Worm (Caenorhabditis elegans) whole organism, late embryonic: ENCODE results near the gene F09E10.5.
A peak's percentile ranks its signal among the peaks of the same experiment; 100 is the strongest.

Experiments
- ama-1 ChIP-seq: fragments of 150-350 bp; optimal IDR thresholded peaks from 2 replicates; lab custom pipeline; 2014
- dve-1 ChIP-seq: sonication (generic microtip); optimal IDR thresholded peaks from 2 replicates; lab custom pipeline; 2017; ENCODE audit warnings: antibody characterized with exemption, mild to moderate bottlenecking, missing genetic modification characterization, missing compliant biosample characterization
- hlh-30 ChIP-seq: sonication (generic microtip); optimal IDR thresholded peaks from 2 replicates; lab custom pipeline; 2017; ENCODE audit warnings: antibody characterized with exemption, missing genetic modification characterization, missing compliant biosample characterization; ENCODE audit not compliant: insufficient read depth
- pha-4 ChIP-seq: fragments of 150-350 bp; optimal IDR thresholded peaks from 2 replicates; lab custom pipeline; 2018; ENCODE audit warnings: missing biosample characterization, missing genetic modification reagents, missing genetic modification characterization
- sdc-2 ChIP-seq: sonication (generic microtip); optimal IDR thresholded peaks from 2 replicates; lab custom pipeline; 2016; ENCODE audit warnings: missing genotype, missing genetic modification characterization, missing compliant biosample characterization
- unc-42 ChIP-seq: sonication (generic microtip); optimal IDR thresholded peaks from 2 replicates; lab custom pipeline; 2016; ENCODE audit warnings: missing genotype, missing genetic modification characterization, missing compliant biosample characterization
- unc-86 ChIP-seq: sonication (generic microtip); optimal IDR thresholded peaks from 2 replicates; lab custom pipeline; 2016; ENCODE audit warnings: missing genetic modification characterization, missing compliant biosample characterization

DNA sequence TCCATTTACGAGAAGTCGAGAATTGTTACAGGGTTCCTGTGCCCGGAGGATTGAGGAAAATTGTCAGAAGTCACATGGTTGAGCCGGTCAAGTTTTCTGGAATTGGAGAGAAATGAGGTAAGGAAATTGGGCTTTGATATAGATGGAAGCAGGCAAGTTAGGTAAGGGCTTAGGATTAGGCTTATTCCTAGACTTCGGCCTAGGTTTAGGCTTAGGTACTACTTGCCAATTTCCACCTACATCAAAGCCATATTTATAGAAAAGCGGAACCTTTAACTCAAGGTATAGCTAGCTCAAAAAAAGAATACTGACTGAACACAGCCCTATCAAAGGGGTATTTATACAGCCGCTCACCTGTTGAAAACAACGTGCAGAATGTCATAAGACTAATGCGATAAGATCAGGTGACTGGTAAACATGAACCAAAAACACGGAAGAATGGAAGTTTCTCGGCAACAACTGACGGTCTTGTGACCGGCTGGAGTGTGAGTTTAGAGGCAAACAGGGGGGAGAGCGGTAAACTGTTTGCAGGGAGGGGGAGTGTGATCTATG is 10.4 kb upstream of the F09E10.5 start:
- TF ChIP-seq unc-86 (tag; lab: Kevin White, UChicago) (no peak), pha-4 (tag; lab: Kevin White, UChicago) (no peak), hlh-30 (tag; lab: Kevin White, UChicago) (peak; percentile 92), ama-1 (no peak), dve-1 (no peak), sdc-2 (tag; lab: Kevin White, UChicago) (peak; percentile 15), unc-42 (tag; lab: Kevin White, UChicago) (no peak)
